Fruit fly (Drosophila melanogaster) whole organism, wandering third instar larva: ENCODE measurements around the gene eff.

Source experiments
- Abd-B ChIP-seq: fragments of >200 bp; optimal IDR thresholded peaks from 2 replicates; lab custom pipeline; 2017; ENCODE audit warnings: missing biosample characterization, missing genetic modification characterization
- CG32264 ChIP-seq: fragments of 200-800 bp; sonication (Bioruptor generic); optimal IDR thresholded peaks from 2 replicates; lab custom pipeline; 2016; ENCODE audit warnings: missing biosample characterization, missing genetic modification characterization
- CG9705 ChIP-seq: fragments of 200-800 bp; sonication (Bioruptor generic); optimal IDR thresholded peaks from 2 replicates; lab custom pipeline; 2018; ENCODE audit warnings: missing biosample characterization, mild to moderate bottlenecking, missing genetic modification characterization
- Dfd ChIP-seq: fragments of >200 bp; optimal IDR thresholded peaks from 2 replicates; lab custom pipeline; 2017; ENCODE audit warnings: missing biosample characterization, missing genetic modification characterization
- Dif ChIP-seq: fragments of 200-275, 200-300 bp; sonication (Bioruptor generic); optimal IDR thresholded peaks from 2 replicates; lab custom pipeline; 2018; ENCODE audit warnings: missing biosample characterization, missing genetic modification characterization; ENCODE audit not compliant: partially characterized antibody
- GATAd ChIP-seq: sonication (Bioruptor generic); optimal IDR thresholded peaks from 2 replicates; lab custom pipeline; 2016; ENCODE audit warnings: missing biosample characterization, missing genetic modification characterization
- HLH106 ChIP-seq: fragments of 200-800 bp; optimal IDR thresholded peaks from 3 replicates; lab custom pipeline; 2019; ENCODE audit warnings: missing biosample characterization, mild to moderate bottlenecking, missing genetic modification characterization, moderate library complexity
- Hnf4 ChIP-seq: fragments of 200-800 bp; sonication (Bioruptor generic); optimal IDR thresholded peaks from 2 replicates; lab custom pipeline; 2016; ENCODE audit warnings: missing biosample characterization, mild to moderate bottlenecking, missing genetic modification characterization
- Hr78 ChIP-seq: fragments of >200 bp; optimal IDR thresholded peaks from 2 replicates; lab custom pipeline; 2017; ENCODE audit warnings: missing biosample characterization, missing genetic modification characterization
- Hr83 ChIP-seq: fragments of 200-300 bp; sonication (Bioruptor generic); optimal IDR thresholded peaks from 2 replicates; lab custom pipeline; 2016; ENCODE audit warnings: missing biosample characterization, mild to moderate bottlenecking, missing genetic modification characterization, moderate library complexity; ENCODE audit not compliant: poor library complexity, severe bottlenecking
- Jra ChIP-seq: sonication (Bioruptor generic); optimal IDR thresholded peaks from 2 replicates; lab custom pipeline; 2016; ENCODE audit warnings: missing biosample characterization, missing genetic modification characterization
- Mio ChIP-seq: sonication (Bioruptor generic); optimal IDR thresholded peaks from 2 replicates; lab custom pipeline; 2016; ENCODE audit warnings: missing biosample characterization, missing genetic modification characterization
- Myc ChIP-seq: fragments of >200 bp; optimal IDR thresholded peaks from 2 replicates; lab custom pipeline; 2017
- N ChIP-seq: fragments of >200 bp; optimal IDR thresholded peaks from 2 replicates; lab custom pipeline; 2018; ENCODE audit warnings: missing biosample characterization, missing external identifiers, missing genetic modification characterization
- OdsH ChIP-seq: fragments of 200-800 bp; sonication (Bioruptor generic); optimal IDR thresholded peaks from 2 replicates; lab custom pipeline; 2016; ENCODE audit warnings: missing biosample characterization, mild to moderate bottlenecking, missing genetic modification characterization
- Rel ChIP-seq, 2 experiments: fragments of 200-800 bp; sonication (Bioruptor generic) in 1 of 2; optimal IDR thresholded peaks; 2 replicates in 1 of 2; 3 replicates in 1 of 2; lab custom pipeline; 2016 to 2019; ENCODE audit warnings: mild to moderate bottlenecking in 2 of 2, missing biosample characterization in 2 of 2, missing genetic modification characterization in 2 of 2, moderate library complexity in 1 of 2
- Sp1 ChIP-seq: fragments of 200-800 bp; sonication (Bioruptor generic); optimal IDR thresholded peaks from 3 replicates; lab custom pipeline; 2019; ENCODE audit warnings: missing biosample characterization, mild to moderate bottlenecking, missing genetic modification characterization, moderate library complexity
- Vsx2 ChIP-seq: fragments of 200-300, 225-300 bp; sonication (Bioruptor generic); optimal IDR thresholded peaks from 2 replicates; lab custom pipeline; 2018; ENCODE audit warnings: missing biosample characterization, missing genetic modification characterization; ENCODE audit not compliant: partially characterized antibody
- brk ChIP-seq: fragments of 200-800 bp; sonication (Bioruptor generic); optimal IDR thresholded peaks from 2 replicates; lab custom pipeline; 2016; ENCODE audit warnings: missing biosample characterization, mild to moderate bottlenecking, missing genetic modification characterization
- dl ChIP-seq, 2 experiments: fragments of 175-275, 200-275 bp in 1 of 2; fragments of 200-275 bp in 1 of 2; sonication (Bioruptor generic); optimal IDR thresholded peaks; lab custom pipeline; 2018; ENCODE audit warnings: mild to moderate bottlenecking in 2 of 2, missing biosample characterization in 2 of 2, missing genetic modification characterization in 2 of 2, moderate library complexity in 2 of 2; ENCODE audit not compliant: partially characterized antibody in 2 of 2, insufficient read depth in 1 of 2
- dmrt93B ChIP-seq: fragments of 200-800 bp; sonication (Bioruptor generic); optimal IDR thresholded peaks from 2 replicates; lab custom pipeline; 2018; ENCODE audit warnings: missing biosample characterization, mild to moderate bottlenecking, missing genetic modification characterization
- dsf ChIP-seq: sonication (Bioruptor generic); optimal IDR thresholded peaks from 2 replicates; lab custom pipeline; 2016; ENCODE audit warnings: missing biosample characterization, missing genetic modification characterization, borderline replicate concordance
- ey ChIP-seq: fragments of 200-800 bp; sonication (Bioruptor generic); optimal IDR thresholded peaks from 2 replicates; lab custom pipeline; 2016; ENCODE audit warnings: missing biosample characterization, missing genetic modification characterization
- foxo ChIP-seq, 2 experiments: fragments of 200-800 bp; sonication (Bioruptor generic); optimal IDR thresholded peaks; 2 replicates in 1 of 2; 3 replicates in 1 of 2; lab custom pipeline; 2016 to 2017; ENCODE audit warnings: missing biosample characterization in 2 of 2, missing genetic modification characterization in 2 of 2
- fru ChIP-seq: fragments of 200-800 bp; sonication (Bioruptor generic); optimal IDR thresholded peaks from 3 replicates; lab custom pipeline; 2016; ENCODE audit warnings: missing biosample characterization, mild to moderate bottlenecking, missing genetic modification characterization
- h ChIP-seq: fragments of 200-800 bp; sonication (Bioruptor generic); optimal IDR thresholded peaks from 3 replicates; lab custom pipeline; 2016; ENCODE audit warnings: missing biosample characterization, mild to moderate bottlenecking, missing genetic modification characterization
- jim ChIP-seq: fragments of 175-275, 200-325 bp; sonication (Bioruptor generic); optimal IDR thresholded peaks from 2 replicates; lab custom pipeline; 2016; ENCODE audit warnings: missing biosample characterization, mild to moderate bottlenecking, missing genetic modification characterization
- lola ChIP-seq: fragments of >200 bp; optimal IDR thresholded peaks from 2 replicates; lab custom pipeline; 2017; ENCODE audit warnings: missing biosample characterization, missing genetic modification characterization
- psq ChIP-seq: fragments of 200-800 bp; sonication (Bioruptor generic); optimal IDR thresholded peaks from 3 replicates; lab custom pipeline; 2017; ENCODE audit warnings: missing biosample characterization, mild to moderate bottlenecking, missing genetic modification characterization, moderate library complexity
- rgr ChIP-seq: fragments of 200-800 bp; sonication (Bioruptor generic); optimal IDR thresholded peaks from 3 replicates; lab custom pipeline; 2016; ENCODE audit warnings: missing biosample characterization, mild to moderate bottlenecking, missing genetic modification characterization
- sage ChIP-seq: fragments of 200-800 bp; sonication (Bioruptor generic); optimal IDR thresholded peaks from 2 replicates; lab custom pipeline; 2016; ENCODE audit warnings: missing biosample characterization, mild to moderate bottlenecking, missing genetic modification characterization
- sv ChIP-seq: fragments of 200-800 bp; sonication (Bioruptor generic); optimal IDR thresholded peaks from 3 replicates; lab custom pipeline; 2016; ENCODE audit warnings: missing biosample characterization, missing genetic modification characterization
- usp ChIP-seq: fragments of >200 bp; optimal IDR thresholded peaks from 2 replicates; lab custom pipeline; 2017; ENCODE audit warnings: missing biosample characterization, missing genetic modification characterization
- woc ChIP-seq: sonication (Bioruptor generic); optimal IDR thresholded peaks from 2 replicates; lab custom pipeline; 2016; ENCODE audit warnings: missing biosample characterization, mild to moderate bottlenecking, missing genetic modification characterization

The eff gene

dm6 chr3R:14730595-14730994 is 10.5 kb downstream of the eff start:
- TF ChIP-seq Dfd (peak; percentile 36), CG9705 (GFP tag; lab: Kevin White, UChicago) (no peak), Rel (GFP tag; optimal IDR thresholded peaks at IDR 0.05; lab: Kevin White, UChicago) (no peak), Rel (tag; optimal IDR thresholded peaks at IDR 0.05; lab: Kevin White, UChicago) (peak; percentile 77), N (GFP tag; lab: Kevin White, UChicago) (no peak), Myc (lab: Kevin White, UChicago) (no peak), dsf (GFP tag; lab: Kevin White, UChicago) (no peak), rgr (GFP tag; lab: Kevin White, UChicago) (no peak), lola (GFP tag; lab: Kevin White, UChicago) (no peak), brk (no peak), HLH106 (tag; lab: Kevin White, UChicago) (no peak), Dif (peak; percentile 82), psq (GFP tag; lab: Kevin White, UChicago) (no peak), sv (no peak), fru (GFP tag; lab: Kevin White, UChicago) (no peak), jim (GFP tag; lab: Kevin White, UChicago) (no peak), usp (no peak), Sp1 (GFP tag; lab: Kevin White, UChicago) (no peak), Abd-B (GFP tag; lab: Kevin White, UChicago) (no peak), dl (GFP tag; optimal IDR thresholded peaks at IDR 0.05; lab: Kevin White, UChicago; ENCODE audit: insufficient read depth in 1 of 2, partially characterized antibody in 2 of 2) (peak; percentile 45 to 82), woc (GFP tag; lab: Kevin White, UChicago) (no peak), CG32264 (no peak), Hr83 (GFP tag; lab: Kevin White, UChicago) (peak; percentile 78), Hnf4 (no peak), Hr78 (GFP tag; lab: Kevin White, UChicago) (no peak), GATAd (GFP tag; lab: Kevin White, UChicago) (no peak), Jra (GFP tag; lab: Kevin White, UChicago) (no peak)

DNA sequence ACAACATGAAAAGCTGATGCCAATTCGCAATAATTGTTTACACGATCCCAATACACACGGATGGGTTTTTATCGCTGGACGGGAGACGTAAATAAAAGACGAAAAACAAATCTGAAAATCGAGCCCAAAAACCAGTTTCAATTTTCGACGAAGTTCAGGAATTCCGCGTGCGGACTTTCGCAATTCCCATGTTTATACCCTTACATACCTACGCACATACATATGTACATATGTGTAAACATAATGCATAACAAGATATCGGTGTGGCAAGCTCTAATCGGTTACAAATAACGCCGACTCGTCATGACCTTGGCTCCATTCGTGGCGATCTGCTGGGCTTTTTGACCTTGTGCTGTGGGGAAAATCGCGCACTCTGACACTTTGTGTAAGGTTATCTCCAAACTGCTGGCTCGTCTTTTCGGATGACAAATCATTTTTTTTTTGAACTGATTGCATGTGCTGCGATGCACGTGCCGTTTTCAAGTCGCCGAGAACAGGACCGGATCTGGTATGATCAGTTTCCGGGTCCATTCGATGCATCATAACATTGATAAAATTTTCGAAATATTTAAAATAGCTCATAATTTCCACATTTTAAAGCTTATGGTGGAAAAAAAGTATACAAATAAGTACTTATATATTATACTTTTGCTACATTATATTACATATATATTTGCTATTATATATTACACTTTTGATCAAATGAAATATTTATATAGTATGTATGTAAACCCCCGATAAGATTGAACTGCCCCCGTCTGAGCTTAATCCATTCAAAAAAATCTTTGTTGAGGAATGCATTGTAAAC is 11.2 kb downstream of the eff start:
- no peak for TF ChIP-seq Vsx2
- TF ChIP-seq psq (GFP tag; lab: Kevin White, UChicago), result peak; percentile 14
- TF ChIP-seq CG9705 (GFP tag; lab: Kevin White, UChicago), result peak; percentile 36
- no peak for TF ChIP-seq Myc (lab: Kevin White, UChicago)
- TF ChIP-seq HLH106 (tag; lab: Kevin White, UChicago), result peak; percentile 75
- no peak for TF ChIP-seq sv
- TF ChIP-seq Rel (GFP tag; optimal IDR thresholded peaks at IDR 0.05; lab: Kevin White, UChicago), result no peak
- no peak for TF ChIP-seq Rel (tag; optimal IDR thresholded peaks at IDR 0.05; lab: Kevin White, UChicago)
- TF ChIP-seq foxo (GFP tag; optimal IDR thresholded peaks at IDR 0.05; lab: Kevin White, UChicago), result peak in 1 of 2 experiments; percentile 42
- peak; percentile 22 for TF ChIP-seq dmrt93B (GFP tag; lab: Kevin White, UChicago)
- peak; percentile 3 for TF ChIP-seq Hr83 (GFP tag; lab: Kevin White, UChicago)
- TF ChIP-seq Sp1 (GFP tag; lab: Kevin White, UChicago), result peak; percentile 56

DNA sequence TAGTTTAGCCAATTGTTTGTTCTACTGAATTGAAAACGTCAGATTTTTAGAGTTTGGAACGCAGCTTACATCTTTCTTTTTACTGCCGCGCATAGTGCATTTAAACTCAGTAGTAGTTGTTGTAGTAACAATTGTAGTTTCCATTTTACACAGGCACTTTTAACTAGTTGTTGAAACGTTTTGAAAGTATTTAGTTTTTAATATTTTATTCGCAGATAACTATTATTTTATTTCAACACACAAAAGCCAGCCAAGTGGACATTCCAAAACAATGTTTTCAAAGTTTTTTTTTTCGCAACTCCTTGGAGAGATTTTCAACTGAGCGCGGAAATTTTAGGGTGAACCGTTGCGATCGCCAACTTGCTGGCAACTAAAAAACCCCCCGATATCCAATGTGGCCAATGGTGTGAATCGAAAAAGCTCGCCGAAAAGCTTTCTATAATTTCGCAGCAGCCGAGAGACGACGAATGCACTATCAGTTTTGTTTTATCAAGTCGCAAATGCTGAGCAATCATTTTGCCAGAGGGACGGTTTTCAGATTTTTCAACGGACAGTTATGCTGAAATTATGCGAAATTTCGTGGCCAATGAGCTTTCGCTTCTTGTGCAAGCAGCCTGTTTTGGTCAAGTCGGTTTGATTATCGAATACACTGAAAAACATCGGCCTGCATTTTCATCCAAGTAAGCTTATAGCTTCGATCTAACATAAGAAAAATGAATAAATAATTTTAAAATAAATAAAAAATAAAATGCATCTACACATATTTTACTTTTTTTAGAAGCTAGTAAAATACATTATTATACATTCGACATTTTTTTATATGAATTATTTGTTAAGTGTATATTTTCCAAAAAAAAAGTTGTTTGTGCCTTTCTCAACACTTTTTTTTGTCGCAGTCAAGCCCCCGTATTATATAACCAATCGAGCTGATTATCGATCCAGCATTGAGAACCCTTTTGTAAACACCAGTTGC is 12.1 kb downstream of the eff start:
- TF ChIP-seq Mio (GFP tag; lab: Kevin White, UChicago) (no peak), sv (peak; percentile 19), Jra (GFP tag; lab: Kevin White, UChicago) (no peak), sage (GFP tag; lab: Kevin White, UChicago) (no peak), psq (GFP tag; lab: Kevin White, UChicago) (peak; percentile 71), Rel (GFP tag; optimal IDR thresholded peaks at IDR 0.05; lab: Kevin White, UChicago) (no peak), Rel (tag; optimal IDR thresholded peaks at IDR 0.05; lab: Kevin White, UChicago) (peak; percentile 94), dmrt93B (GFP tag; lab: Kevin White, UChicago) (peak; percentile 57), brk (peak; percentile 32), OdsH (GFP tag; lab: Kevin White, UChicago) (peak; percentile 57), Hr78 (GFP tag; lab: Kevin White, UChicago) (no peak), fru (GFP tag; lab: Kevin White, UChicago) (peak; percentile 61), Vsx2 (no peak), woc (GFP tag; lab: Kevin White, UChicago) (no peak), Sp1 (GFP tag; lab: Kevin White, UChicago) (peak; percentile 37), foxo (GFP tag; optimal IDR thresholded peaks at IDR 0.05; lab: Kevin White, UChicago) (peak in 1 of 2 experiments; percentile 69), h (peak; percentile 58), HLH106 (tag; lab: Kevin White, UChicago) (peak; percentile 74), dsf (GFP tag; lab: Kevin White, UChicago) (peak; percentile 14), ey (GFP tag; lab: Kevin White, UChicago) (peak; percentile 19), Abd-B (GFP tag; lab: Kevin White, UChicago) (no peak), rgr (GFP tag; lab: Kevin White, UChicago) (peak; percentile 45), CG9705 (GFP tag; lab: Kevin White, UChicago) (no peak), Dfd (no peak)
